Fruit fly (Drosophila melanogaster): ENCODE data around the gene Eig71Ee.

DNA sequence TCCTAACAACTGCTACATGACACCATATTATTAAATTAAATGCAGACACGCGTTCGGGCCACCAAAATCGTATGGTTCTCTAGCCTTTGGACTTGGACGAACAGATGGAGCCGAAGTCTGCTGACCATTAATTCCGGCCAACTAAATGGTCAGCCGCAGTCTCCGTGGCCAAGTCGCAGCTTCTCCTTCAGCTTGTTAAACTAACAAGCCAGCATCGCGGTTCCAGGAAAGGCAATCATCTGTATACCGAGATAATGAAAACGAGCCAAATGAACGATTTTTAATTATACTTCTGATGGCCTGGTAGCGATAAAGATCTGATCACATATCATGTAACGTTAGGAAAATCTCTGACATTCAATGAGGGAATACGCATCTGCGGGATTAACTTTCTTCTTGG lies 14.1 kb upstream of the Eig71Ee start:
- TF ChIP-seq CG9139 (GFP tag; optimal IDR thresholded peaks at IDR 0.05) = no peak
- TF ChIP-seq Gug (GFP tag; IDR thresholded peaks at IDR 0.05) = no peak
- no peak for TF ChIP-seq CG8632 (GFP tag; optimal IDR thresholded peaks at IDR 0.05)
- TF ChIP-seq CG4318 (GFP tag; optimal IDR thresholded peaks at IDR 0.05) = no peak
- TF ChIP-seq CG34406 (GFP tag; optimal IDR thresholded peaks at IDR 0.05) = no peak
- TF ChIP-seq vri (GFP tag; optimal IDR thresholded peaks at IDR 0.05) = no peak
- no peak for TF ChIP-seq CG7368 (GFP tag; optimal IDR thresholded peaks at IDR 0.05)
- TF ChIP-seq CG31627 (GFP tag; optimal IDR thresholded peaks at IDR 0.05) = no peak
- no peak for TF ChIP-seq OdsH (GFP tag; optimal IDR thresholded peaks at IDR 0.05)
- no peak for TF ChIP-seq achi (GFP tag; optimal IDR thresholded peaks at IDR 0.05)

All from whole organism, prepupa.